Worm (Caenorhabditis elegans) whole organism, L2 larva: Measurements from ENCODE around the gene K06H6.4.
A peak's percentile ranks its signal among the peaks of the same experiment; 100 is the strongest.

Source experiments
- F13H6.1 ChIP-seq: sonication (generic microtip); optimal IDR thresholded peaks from 2 replicates; lab custom pipeline; 2016; ENCODE audit warnings: missing genetic modification characterization, missing compliant biosample characterization
- R02D3.7 ChIP-seq: fragments of 150-350 bp; optimal IDR thresholded peaks from 2 replicates; lab custom pipeline; 2014; ENCODE audit warnings: missing biosample characterization, missing genetic modification characterization
- ZK546.5 ChIP-seq: sonication (generic microtip); optimal IDR thresholded peaks from 2 replicates; lab custom pipeline; 2017; ENCODE audit warnings: missing biosample characterization, missing genetic modification characterization
- alr-1 ChIP-seq: fragments of 150-350 bp; optimal IDR thresholded peaks from 2 replicates; lab custom pipeline; 2014; ENCODE audit warnings: missing biosample characterization, missing genetic modification characterization
- aly-2 ChIP-seq: fragments of 150-350 bp; optimal IDR thresholded peaks from 2 replicates; lab custom pipeline; 2014; ENCODE audit warnings: missing biosample characterization, missing genetic modification characterization
- ama-1 ChIP-seq: fragments of 150-350 bp; optimal IDR thresholded peaks from 2 replicates; lab custom pipeline; 2018; ENCODE audit warnings: inconsistent platforms
- ceh-16 ChIP-seq: fragments of 150-350 bp; optimal IDR thresholded peaks from 2 replicates; lab custom pipeline; 2014; ENCODE audit warnings: missing biosample characterization, missing genetic modification characterization
- ceh-82 ChIP-seq: fragments of 150-350 bp; optimal IDR thresholded peaks from 2 replicates; lab custom pipeline; 2014; ENCODE audit warnings: missing biosample characterization, missing genetic modification characterization
- dmd-4 ChIP-seq: sonication (generic microtip); optimal IDR thresholded peaks from 2 replicates; lab custom pipeline; 2017; ENCODE audit warnings: missing biosample characterization, missing genetic modification characterization
- elt-1 ChIP-seq: fragments of 150-350 bp; optimal IDR thresholded peaks from 2 replicates; lab custom pipeline; 2014; ENCODE audit warnings: missing biosample characterization, missing genetic modification characterization
- fos-1 ChIP-seq: fragments of 150-350 bp; optimal IDR thresholded peaks from 2 replicates; lab custom pipeline; 2014; ENCODE audit warnings: missing biosample characterization, missing genetic modification characterization
- gmeb-1 ChIP-seq: fragments of 150-350 bp; optimal IDR thresholded peaks from 2 replicates; lab custom pipeline; 2014; ENCODE audit warnings: missing biosample characterization, missing genetic modification characterization
- lin-39 ChIP-seq: fragments of 150-350 bp; optimal IDR thresholded peaks from 2 replicates; lab custom pipeline; 2014; ENCODE audit warnings: missing biosample characterization, missing genetic modification reagents, missing genetic modification characterization
- mab-5 ChIP-seq: fragments of 150-350 bp; optimal IDR thresholded peaks from 2 replicates; lab custom pipeline; 2014; ENCODE audit warnings: missing biosample characterization, missing genetic modification characterization
- mbf-1 ChIP-seq: sonication (generic microtip); optimal IDR thresholded peaks from 2 replicates; lab custom pipeline; 2017; ENCODE audit warnings: missing biosample characterization, missing genetic modification characterization
- mdl-1 ChIP-seq, 2 experiments: fragments of 150-350 bp in 1 of 2; sonication (generic microtip) in 1 of 2; optimal IDR thresholded peaks; 2 replicates each; lab custom pipeline; 2017; ENCODE audit warnings: missing biosample characterization in 2 of 2, missing genetic modification characterization in 2 of 2
- nhr-11 ChIP-seq: fragments of 150-350 bp; optimal IDR thresholded peaks from 2 replicates; lab custom pipeline; 2014; ENCODE audit warnings: missing biosample characterization, missing genetic modification characterization
- nhr-21 ChIP-seq: fragments of 150-350 bp; optimal IDR thresholded peaks from 2 replicates; lab custom pipeline; 2014; ENCODE audit warnings: missing biosample characterization, missing genetic modification characterization
- nhr-23 ChIP-seq: fragments of 150-350 bp; optimal IDR thresholded peaks from 2 replicates; lab custom pipeline; 2014; ENCODE audit warnings: missing biosample characterization, missing genetic modification reagents, missing genetic modification characterization
- nhr-237 ChIP-seq: fragments of 150-350 bp; optimal IDR thresholded peaks from 2 replicates; lab custom pipeline; 2014; ENCODE audit warnings: missing biosample characterization, missing genetic modification characterization
- nhr-6 ChIP-seq: fragments of 150-350 bp; optimal IDR thresholded peaks from 2 replicates; lab custom pipeline; 2014; ENCODE audit warnings: missing biosample characterization, missing genetic modification characterization
- nhr-77 ChIP-seq: fragments of 150-350 bp; optimal IDR thresholded peaks from 2 replicates; lab custom pipeline; 2014; ENCODE audit warnings: missing biosample characterization, missing genetic modification characterization
- peb-1 ChIP-seq: fragments of 150-350 bp; optimal IDR thresholded peaks from 2 replicates; lab custom pipeline; 2014; ENCODE audit warnings: missing biosample characterization, missing genetic modification characterization
- sem-4 ChIP-seq: fragments of 150-350 bp; optimal IDR thresholded peaks from 2 replicates; lab custom pipeline; 2014; ENCODE audit warnings: missing biosample characterization, missing genetic modification reagents, missing genetic modification characterization
- skn-1 ChIP-seq: sonication (generic microtip); optimal IDR thresholded peaks from 2 replicates; lab custom pipeline; 2017; ENCODE audit warnings: missing biosample characterization, missing genetic modification characterization
- sma-3 ChIP-seq: sonication (generic microtip); optimal IDR thresholded peaks from 2 replicates; lab custom pipeline; 2016; ENCODE audit warnings: missing genetic modification reagents, missing genetic modification characterization, missing compliant biosample characterization
- sma-9 ChIP-seq, 2 experiments: fragments of 150-350 bp in 1 of 2; sonication (generic microtip) in 1 of 2; optimal IDR thresholded peaks; 2 replicates each; lab custom pipeline; 2014 to 2016; ENCODE audit warnings: missing genetic modification characterization in 2 of 2, mild to moderate bottlenecking in 1 of 2, missing biosample characterization in 1 of 2, missing compliant biosample characterization in 1 of 2, missing genetic modification reagents in 1 of 2, moderate library complexity in 1 of 2
- snpc-4 ChIP-seq: fragments of 150-350 bp; optimal IDR thresholded peaks from 2 replicates; lab custom pipeline; 2014; ENCODE audit warnings: missing biosample characterization, missing genetic modification characterization
- unc-39 ChIP-seq: fragments of 150-350 bp; optimal IDR thresholded peaks from 2 replicates; lab custom pipeline; 2014; ENCODE audit warnings: missing biosample characterization, missing genetic modification characterization
- unc-55 ChIP-seq: fragments of 150-350 bp; sonication (generic microtip); optimal IDR thresholded peaks from 3 replicates; lab custom pipeline; 2014; ENCODE audit warnings: missing biosample characterization, missing genetic modification reagents, missing genetic modification characterization
- unc-62 ChIP-seq: fragments of 150-350 bp; optimal IDR thresholded peaks from 2 replicates; lab custom pipeline; 2014; ENCODE audit warnings: missing biosample characterization, missing genetic modification reagents, missing genetic modification characterization
- zag-1 ChIP-seq: fragments of 150-350 bp; optimal IDR thresholded peaks from 2 replicates; lab custom pipeline; 2014; ENCODE audit warnings: missing biosample characterization, missing genetic modification characterization
- ztf-4 ChIP-seq: fragments of 150-350 bp; optimal IDR thresholded peaks from 2 replicates; lab custom pipeline; 2014; ENCODE audit warnings: missing biosample characterization, missing genetic modification characterization

K06H6.4 gene

ce11 chrV:585472-585871 is 6.4 kb downstream of the K06H6.4 start, which contains the start of gene K06H6.2:
Gene K06H6.2, plus strand, starts transcription at chrV:585772.
- TF ChIP-seq mdl-1 (tag; optimal IDR thresholded peaks at IDR 0.05; lab: Kevin White, UChicago) = no peak
- no peak for TF ChIP-seq sem-4 (tag; lab: Kevin White, UChicago)
- no peak for TF ChIP-seq snpc-4 (tag; lab: Kevin White, UChicago)
- TF ChIP-seq ZK546.5 (tag; lab: Kevin White, UChicago) = no peak
- no peak for TF ChIP-seq ztf-4 (tag; lab: Kevin White, UChicago)
- no peak for TF ChIP-seq skn-1 (tag; lab: Kevin White, UChicago)
- no peak for TF ChIP-seq fos-1 (tag; lab: Kevin White, UChicago)
- no peak for TF ChIP-seq nhr-237 (tag; lab: Kevin White, UChicago)
- no peak for TF ChIP-seq aly-2 (tag; lab: Kevin White, UChicago)

ce11 chrV:587818-588217 is 8.7 kb downstream of the K06H6.4 start, which contains the start of gene K06H6.1:
Gene K06H6.1, plus strand, starts transcription at chrV:588118.
- no peak for TF ChIP-seq gmeb-1 (tag; lab: Kevin White, UChicago)
- TF ChIP-seq sma-9 (GFP tag; optimal IDR thresholded peaks at IDR 0.05; lab: Kevin White, UChicago) = no peak
- no peak for TF ChIP-seq sma-9 (tag; optimal IDR thresholded peaks at IDR 0.05; lab: Kevin White, UChicago)
- no peak for TF ChIP-seq ztf-4 (tag; lab: Kevin White, UChicago)
- TF ChIP-seq mdl-1 (tag; optimal IDR thresholded peaks at IDR 0.05; lab: Kevin White, UChicago) = no peak
- no peak for TF ChIP-seq skn-1 (tag; lab: Kevin White, UChicago)
- no peak for TF ChIP-seq nhr-77 (tag; lab: Kevin White, UChicago)

- no peak for TF ChIP-seq unc-55 (GFP tag; lab: Kevin White, UChicago)
- TF ChIP-seq nhr-23 (tag; lab: Kevin White, UChicago) = no peak
- no peak for TF ChIP-seq dmd-4 (tag; lab: Kevin White, UChicago)
- TF ChIP-seq R02D3.7 (tag; lab: Kevin White, UChicago) = no peak
- TF ChIP-seq snpc-4 (tag; lab: Kevin White, UChicago) = no peak
- no peak for TF ChIP-seq nhr-6 (tag; lab: Kevin White, UChicago)
- TF ChIP-seq peb-1 (tag; lab: Kevin White, UChicago) = no peak
- TF ChIP-seq F13H6.1 = no peak
- no peak for TF ChIP-seq nhr-11 (tag; lab: Kevin White, UChicago)
- no peak for TF ChIP-seq ZK546.5 (tag; lab: Kevin White, UChicago)
- TF ChIP-seq gmeb-1 (tag; lab: Kevin White, UChicago) = no peak
- no peak for TF ChIP-seq ceh-82
- TF ChIP-seq zag-1 (tag; lab: Kevin White, UChicago) = no peak
- TF ChIP-seq nhr-21 (tag; lab: Kevin White, UChicago) = no peak
- no peak for TF ChIP-seq mab-5
- TF ChIP-seq mbf-1 (tag; lab: Kevin White, UChicago) = no peak
- no peak for TF ChIP-seq sem-4 (tag; lab: Kevin White, UChicago)
- TF ChIP-seq unc-39 (tag; lab: Kevin White, UChicago) = no peak
- TF ChIP-seq, all 48 proteins: peak for 0
Observed at ce11 chrV:590182-590581, 11.1 kb downstream of the K06H6.4 start, which contains the start of gene ZK488.6. Gene ZK488.6, plus strand, starts transcription at chrV:590482.

ce11 chrV:592959-593358 is 13.9 kb downstream of the K06H6.4 start, which contains the start of gene ZK488.5:
Gene ZK488.5, plus strand, starts transcription at chrV:593259.
- TF ChIP-seq ceh-16 (tag; lab: Kevin White, UChicago) (no peak), unc-39 (tag; lab: Kevin White, UChicago) (no peak), zag-1 (tag; lab: Kevin White, UChicago) (no peak), sma-3 (GFP tag; lab: Kevin White, UChicago) (no peak), mdl-1 (tag; optimal IDR thresholded peaks at IDR 0.05; lab: Kevin White, UChicago) (no peak), nhr-6 (tag; lab: Kevin White, UChicago) (no peak), mbf-1 (tag; lab: Kevin White, UChicago) (no peak)

ce11 chrV:596923-597322 is 17.8 kb downstream of the K06H6.4 start:
- TF ChIP-seq sem-4 (tag; lab: Kevin White, UChicago) (no peak), ama-1 (lab: Kevin White, UChicago) (no peak), alr-1 (tag; lab: Kevin White, UChicago) (no peak), elt-1 (tag; lab: Kevin White, UChicago) (peak; percentile 29), unc-62 (no peak), lin-39 (tag; lab: Kevin White, UChicago) (no peak), nhr-11 (tag; lab: Kevin White, UChicago) (no peak), gmeb-1 (tag; lab: Kevin White, UChicago) (no peak), mbf-1 (tag; lab: Kevin White, UChicago) (no peak), sma-9 (GFP tag; optimal IDR thresholded peaks at IDR 0.05; lab: Kevin White, UChicago) (peak; percentile 76), sma-9 (tag; optimal IDR thresholded peaks at IDR 0.05; lab: Kevin White, UChicago) (no peak), ceh-16 (tag; lab: Kevin White, UChicago) (peak; percentile 83), F13H6.1 (no peak), unc-55 (GFP tag; lab: Kevin White, UChicago) (no peak), skn-1 (tag; lab: Kevin White, UChicago) (no peak)
